Worm (Caenorhabditis elegans): Measurements from ENCODE around the gene faah-6.

DNA sequence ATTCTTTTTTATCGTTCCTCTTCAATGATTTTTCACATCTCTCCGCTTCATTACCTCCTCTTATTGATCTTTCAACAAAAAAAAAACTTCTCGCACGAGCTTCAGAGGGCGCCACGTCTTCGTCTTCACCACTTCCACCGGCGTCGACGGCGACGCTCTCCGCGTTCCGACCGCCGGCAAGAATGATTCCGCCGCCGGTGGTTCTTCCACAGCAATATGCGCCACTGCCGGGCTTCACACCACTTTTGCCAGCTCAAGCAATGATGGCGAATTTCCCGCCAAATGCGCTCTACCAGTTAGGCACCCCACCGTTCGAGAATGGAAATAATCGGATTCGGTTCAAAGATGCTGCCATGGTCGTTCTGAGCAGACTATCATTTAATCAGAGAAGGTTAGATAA lies 32.8 kb downstream of the faah-6 start:
- no peak for TF ChIP-seq nhr-28 (tag; optimal IDR thresholded peaks at IDR 0.05)
- TF ChIP-seq sem-2 (GFP tag; optimal IDR thresholded peaks at IDR 0.05), result no peak
- TF ChIP-seq ceh-39 (tag; optimal IDR thresholded peaks at IDR 0.05), result no peak
- TF ChIP-seq tbx-8 (GFP tag; optimal IDR thresholded peaks at IDR 0.05), result no peak
- no peak for TF ChIP-seq nhr-237 (tag; optimal IDR thresholded peaks at IDR 0.05)
- TF ChIP-seq sptf-1 (tag; optimal IDR thresholded peaks at IDR 0.05), result no peak
- no peak for TF ChIP-seq nhr-12 (tag; optimal IDR thresholded peaks at IDR 0.05)
- TF ChIP-seq ztf-11 (tag; optimal IDR thresholded peaks at IDR 0.05), result no peak

Data from whole organism, mixed stage, embryonic.